Worm (Caenorhabditis elegans): ENCODE measurements around the gene F39G3.4.

- TF ChIP-seq lin-13 (GFP tag; optimal IDR thresholded peaks at IDR 0.05) = no peak
- TF ChIP-seq isw-1 (GFP tag; IDR thresholded peaks at IDR 0.05) = no peak
- no peak for TF ChIP-seq mep-1 (tag; optimal IDR thresholded peaks at IDR 0.05)
- TF ChIP-seq nhr-12 (tag; optimal IDR thresholded peaks at IDR 0.05) = no peak
- no peak for TF ChIP-seq zag-1 (tag; optimal IDR thresholded peaks at IDR 0.05)
- TF ChIP-seq aly-2 (tag; optimal IDR thresholded peaks at IDR 0.05) = no peak
- TF ChIP-seq unc-130 (tag; optimal IDR thresholded peaks at IDR 0.05) = no peak
- no peak for TF ChIP-seq ama-1 (optimal IDR thresholded peaks at IDR 0.05)
These were observed 30.0 kb upstream of the F39G3.4 start for ce11 chrV:4694466-4695092.
